Fruit fly (Drosophila melanogaster) whole organism, embryonic: ENCODE measurements around the gene mRpL46.

ENCODE experiments used
- BEAF-32 ChIP-seq: fragments of 200-800 bp; sonication (Bioruptor generic); optimal IDR thresholded peaks from 3 replicates; lab custom pipeline; 2017; ENCODE audit warnings: missing biosample characterization, missing genetic modification characterization, mild to moderate bottlenecking, moderate library complexity, missing genetic modification reagents
- Bgb ChIP-seq: fragments of 200-800 bp; sonication (Bioruptor generic); IDR thresholded peaks from 2 replicates; pipeline ENCODE4 v1.3.6; 2022; ENCODE audit warnings: missing biosample characterization, missing genetic modification characterization; ENCODE audit not compliant: partially characterized antibody
- Blimp-1 ChIP-seq: fragments of 200-800 bp; sonication (Bioruptor generic); optimal IDR thresholded peaks from 3 replicates; lab custom pipeline; 2018; ENCODE audit warnings: missing biosample characterization, missing genetic modification characterization, mild to moderate bottlenecking, moderate library complexity, missing genetic modification reagents
- CG12155 ChIP-seq: fragments of 200-800 bp; sonication (Bioruptor generic); optimal IDR thresholded peaks from 3 replicates; lab custom pipeline; 2016; ENCODE audit warnings: missing biosample characterization, missing genetic modification characterization
- CG12236 ChIP-seq: fragments of 200-800 bp; sonication (Bioruptor generic); optimal IDR thresholded peaks from 2 replicates; lab custom pipeline; 2016; ENCODE audit warnings: missing biosample characterization, missing genetic modification characterization
- CG14965 ChIP-seq: fragments of 200-800 bp; sonication (Bioruptor generic); optimal IDR thresholded peaks from 2 replicates; lab custom pipeline; 2016; ENCODE audit warnings: missing biosample characterization, missing genetic modification characterization, borderline replicate concordance
- CG18476 ChIP-seq: fragments of 200-800 bp; sonication (Bioruptor generic); optimal IDR thresholded peaks from 2 replicates; lab custom pipeline; 2016; ENCODE audit warnings: missing biosample characterization, mild to moderate bottlenecking, missing genetic modification characterization
- CG34422 ChIP-seq: fragments of 200-800 bp; sonication (Bioruptor generic); IDR thresholded peaks from 3 replicates; pipeline ENCODE4 v1.3.6; 2022; ENCODE audit warnings: missing biosample characterization, missing genetic modification characterization
- CG3838 ChIP-seq: fragments of 200-800 bp; sonication (Bioruptor generic); optimal IDR thresholded peaks from 3 replicates; lab custom pipeline; 2016; ENCODE audit warnings: missing biosample characterization, missing genetic modification characterization
- CG4854 ChIP-seq: fragments of 200-800 bp; sonication (Bioruptor generic); optimal IDR thresholded peaks from 2 replicates; lab custom pipeline; 2016; ENCODE audit warnings: missing biosample characterization, missing genetic modification characterization, inconsistent platforms
- CG6689 ChIP-seq: fragments of 200-800 bp; sonication (Bioruptor generic); IDR thresholded peaks from 2 replicates; pipeline ENCODE4 v1.3.6; 2022; ENCODE audit warnings: missing biosample characterization, missing genetic modification characterization
- CG6791 ChIP-seq: fragments of 200-800 bp; sonication (Bioruptor generic); IDR thresholded peaks from 3 replicates; pipeline ENCODE4 v1.3.6; 2022; ENCODE audit warnings: missing biosample characterization, missing genetic modification characterization; ENCODE audit not compliant: partially characterized antibody
- CG6813 ChIP-seq: fragments of 200-800 bp; sonication (Bioruptor generic); optimal IDR thresholded peaks from 2 replicates; lab custom pipeline; 2017; ENCODE audit warnings: missing biosample characterization, missing genetic modification characterization, mild to moderate bottlenecking, moderate library complexity, missing genetic modification reagents
- CG7786 ChIP-seq: fragments of 200-800 bp; sonication (Bioruptor generic); optimal IDR thresholded peaks from 2 replicates; lab custom pipeline; 2016; ENCODE audit warnings: missing biosample characterization, missing genetic modification characterization
- CG8281 ChIP-seq: fragments of 200-800 bp; sonication (Bioruptor generic); optimal IDR thresholded peaks from 2 replicates; lab custom pipeline; 2018; ENCODE audit warnings: missing biosample characterization, mild to moderate bottlenecking, missing genetic modification characterization, moderate library complexity
- CG8290 ChIP-seq, 3 experiments: fragments of 200-800 bp; sonication (Bioruptor generic); optimal IDR thresholded peaks; 2 replicates each; lab custom pipeline; 2016 to 2019; ENCODE audit warnings: missing biosample characterization in 3 of 3, missing genetic modification characterization in 3 of 3, mild to moderate bottlenecking in 2 of 3, moderate library complexity in 1 of 3
- CG8944 ChIP-seq: fragments of 200-800 bp; sonication (Bioruptor generic); optimal IDR thresholded peaks from 3 replicates; lab custom pipeline; 2016; ENCODE audit warnings: missing biosample characterization, missing genetic modification characterization
- CG9437 ChIP-seq: fragments of 200-800 bp; sonication (Bioruptor generic); optimal IDR thresholded peaks from 2 replicates; lab custom pipeline; 2018; ENCODE audit warnings: missing biosample characterization, mild to moderate bottlenecking, missing genetic modification characterization
- D19A ChIP-seq: fragments of 200-800 bp; optimal IDR thresholded peaks from 3 replicates; lab custom pipeline; 2019; ENCODE audit warnings: missing biosample characterization, mild to moderate bottlenecking, missing genetic modification characterization, moderate library complexity
- Dref ChIP-seq: fragments of 200-800 bp; sonication (Bioruptor generic); IDR thresholded peaks from 2 replicates; pipeline ENCODE4 v1.3.6; 2022; ENCODE audit warnings: missing biosample characterization, missing genetic modification characterization
- Ets97D ChIP-seq: fragments of 200-800 bp; sonication (Bioruptor generic); optimal IDR thresholded peaks from 3 replicates; lab custom pipeline; 2016; ENCODE audit warnings: missing biosample characterization, missing genetic modification characterization
- HHEX ChIP-seq: fragments of 200-800 bp; sonication (Bioruptor generic); optimal IDR thresholded peaks from 3 replicates; lab custom pipeline; 2017; ENCODE audit warnings: missing biosample characterization, mild to moderate bottlenecking, missing genetic modification characterization, missing genetic modification reagents
- Hmr ChIP-seq: fragments of 200-800 bp; sonication (Bioruptor generic); optimal IDR thresholded peaks from 3 replicates; lab custom pipeline; 2017; ENCODE audit warnings: mild to moderate bottlenecking, missing biosample characterization, missing genetic modification reagents, missing genetic modification characterization
- Nf-YB ChIP-seq: fragments of 200-800 bp; sonication (Bioruptor generic); optimal IDR thresholded peaks from 3 replicates; lab custom pipeline; 2019; ENCODE audit warnings: missing biosample characterization, mild to moderate bottlenecking, missing genetic modification characterization, moderate library complexity
- Opbp ChIP-seq: fragments of 200-800 bp; sonication (Bioruptor generic); IDR thresholded peaks from 3 replicates; pipeline ENCODE4 v1.3.6; 2022; ENCODE audit warnings: missing biosample characterization, missing genetic modification characterization; ENCODE audit not compliant: partially characterized antibody
- Optix ChIP-seq: fragments of 200-800 bp; sonication (Bioruptor generic); IDR thresholded peaks from 3 replicates; pipeline ENCODE4 v1.3.6; 2022; ENCODE audit warnings: missing biosample characterization, missing genetic modification characterization
- chm ChIP-seq: fragments of 200-800 bp; sonication (Bioruptor generic); IDR thresholded peaks from 2 replicates; pipeline ENCODE4 v1.3.6; 2022; ENCODE audit warnings: missing biosample characterization, missing genetic modification characterization
- esg ChIP-seq: fragments of 200-800 bp; sonication (Bioruptor generic); conservative IDR thresholded peaks from 2 replicates; pipeline ENCODE4 v1.3.6; 2022; ENCODE audit warnings: missing biosample characterization, missing genetic modification characterization
- exex ChIP-seq: fragments of 200-800 bp; sonication (Bioruptor generic); optimal IDR thresholded peaks from 4 replicates; lab custom pipeline; 2018; ENCODE audit warnings: missing biosample characterization, mild to moderate bottlenecking, missing genetic modification characterization, moderate library complexity
- fd96Cb ChIP-seq: fragments of 200-800 bp; sonication (Bioruptor generic); optimal IDR thresholded peaks from 2 replicates; lab custom pipeline; 2018; ENCODE audit warnings: missing biosample characterization, mild to moderate bottlenecking, missing genetic modification characterization, moderate library complexity
- fu2 ChIP-seq: fragments of 200-800 bp; sonication (Bioruptor generic); optimal IDR thresholded peaks from 2 replicates; lab custom pipeline; 2016; ENCODE audit warnings: missing biosample characterization, missing genetic modification characterization
- gsb-n ChIP-seq: fragments of 200-800 bp; sonication (Bioruptor generic); optimal IDR thresholded peaks from 3 replicates; lab custom pipeline; 2018; ENCODE audit warnings: missing biosample characterization, mild to moderate bottlenecking, missing genetic modification characterization
- hbn ChIP-seq: fragments of 200-800 bp; sonication (Bioruptor generic); IDR thresholded peaks from 2 replicates; pipeline ENCODE4 v1.3.6; 2022; ENCODE audit warnings: missing biosample characterization, missing genetic modification characterization; ENCODE audit not compliant: partially characterized antibody
- inv ChIP-seq: fragments of 200-800 bp; sonication (Bioruptor generic); IDR thresholded peaks from 2 replicates; pipeline ENCODE4 v1.3.6; 2022; ENCODE audit warnings: missing biosample characterization, missing genetic modification characterization; ENCODE audit not compliant: partially characterized antibody
- kni ChIP-seq: fragments of 200-800 bp; sonication (Bioruptor generic); optimal IDR thresholded peaks from 3 replicates; lab custom pipeline; 2017; ENCODE audit warnings: mild to moderate bottlenecking, missing biosample characterization, missing genetic modification reagents, missing genetic modification characterization
- knrl ChIP-seq: fragments of 200-800 bp; sonication (Bioruptor generic); IDR thresholded peaks from 3 replicates; pipeline ENCODE4 v1.3.6; 2022; ENCODE audit warnings: missing biosample characterization, missing genetic modification characterization; ENCODE audit not compliant: partially characterized antibody
- lilli ChIP-seq: fragments of 200-800 bp; sonication (Bioruptor generic); optimal IDR thresholded peaks from 3 replicates; lab custom pipeline; 2016; ENCODE audit warnings: missing biosample characterization, missing genetic modification characterization
- pita ChIP-seq: fragments of 200-800 bp; sonication (Bioruptor generic); optimal IDR thresholded peaks from 2 replicates; lab custom pipeline; 2017; ENCODE audit warnings: missing biosample characterization, mild to moderate bottlenecking, missing genetic modification characterization
- pros ChIP-seq: fragments of 200-800 bp; sonication (Bioruptor generic); optimal IDR thresholded peaks from 3 replicates; lab custom pipeline; 2019; ENCODE audit warnings: missing biosample characterization, mild to moderate bottlenecking, missing genetic modification characterization, moderate library complexity
- ranshi ChIP-seq: fragments of 200-800 bp; sonication (Bioruptor generic); IDR thresholded peaks from 2 replicates; pipeline ENCODE4 v1.3.6; 2022; ENCODE audit warnings: missing biosample characterization, missing genetic modification characterization
- sens-2 ChIP-seq: fragments of 200-800 bp; sonication (Bioruptor generic); IDR thresholded peaks from 2 replicates; pipeline ENCODE4 v1.3.6; 2022; ENCODE audit warnings: missing biosample characterization, missing genetic modification characterization
- sna ChIP-seq: fragments of 200-800 bp; sonication (Bioruptor generic); IDR thresholded peaks from 2 replicates; pipeline ENCODE4 v1.3.6; 2022; ENCODE audit warnings: missing biosample characterization, missing genetic modification characterization; ENCODE audit not compliant: partially characterized antibody
- sob ChIP-seq: fragments of 200-800 bp; sonication (Bioruptor generic); IDR thresholded peaks from 2 replicates; pipeline ENCODE4 v1.3.6; 2022; ENCODE audit warnings: missing biosample characterization, missing genetic modification characterization
- tin ChIP-seq: fragments of 200-800 bp; sonication (Bioruptor generic); optimal IDR thresholded peaks from 3 replicates; lab custom pipeline; 2016; ENCODE audit warnings: missing biosample characterization, missing genetic modification characterization
- unc-4 ChIP-seq: fragments of 200-800 bp; sonication (Bioruptor generic); IDR thresholded peaks from 2 replicates; pipeline ENCODE4 v1.3.6; 2022; ENCODE audit warnings: missing biosample characterization, missing genetic modification characterization; ENCODE audit not compliant: partially characterized antibody
- vvl ChIP-seq: fragments of 200-800 bp; sonication (Bioruptor generic); IDR thresholded peaks from 2 replicates; pipeline ENCODE4 v1.3.6; 2022; ENCODE audit warnings: missing biosample characterization, missing genetic modification characterization
- wdn ChIP-seq: fragments of 200-800 bp; sonication (Bioruptor generic); IDR thresholded peaks from 2 replicates; pipeline ENCODE4 v1.3.6; 2022; ENCODE audit warnings: missing biosample characterization, missing genetic modification characterization
- yki ChIP-seq: fragments of >200 bp; optimal IDR thresholded peaks from 3 replicates; lab custom pipeline; 2018
- zfh2 ChIP-seq: fragments of 200-800 bp; sonication (Bioruptor generic); optimal IDR thresholded peaks from 2 replicates; lab custom pipeline; 2016; ENCODE audit warnings: missing biosample characterization, missing genetic modification characterization

The mRpL46 gene

DNA sequence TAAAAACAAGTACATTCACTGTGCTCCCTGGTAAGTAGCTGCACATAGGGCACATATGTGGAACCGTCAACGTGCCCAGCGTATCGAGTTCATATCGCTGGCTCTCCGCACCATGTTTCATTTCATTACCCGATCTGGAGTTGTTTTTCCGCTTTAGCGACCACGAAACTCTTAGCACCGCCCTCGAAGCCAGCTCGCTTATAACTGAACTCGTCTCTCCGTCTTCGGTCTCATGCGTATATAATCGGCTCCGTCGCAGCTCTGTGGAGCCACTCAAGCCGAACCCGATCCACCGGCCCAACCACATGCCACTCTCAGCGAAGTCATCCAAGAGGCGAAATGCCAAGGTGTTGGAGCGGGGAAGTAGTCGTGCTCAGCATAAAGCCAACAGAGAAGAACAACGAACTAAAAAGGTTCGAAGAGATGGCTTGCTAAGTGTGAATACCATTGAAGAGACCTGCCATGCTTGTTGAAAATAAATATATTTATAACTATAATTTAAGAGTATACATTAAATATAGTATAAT is 21.7 kb upstream of the mRpL46 start, which contains the start of gene Cht2 (continued):
- TF ChIP-seq hbn, result no peak
- TF ChIP-seq vvl (GFP tag; lab: Robert Waterston, UW), result peak; percentile 13; the same call in 1 of the 2 replicates
- TF ChIP-seq chm, result 0 out of 2 replicates have a peak, but pooled peaks have one; percentile 12
- no peak for TF ChIP-seq CG8281 (tag; lab: Kevin White, UChicago)
- TF ChIP-seq CG34422 (GFP tag; lab: Robert Waterston, UW), result peak; percentile 51; the same call in 1 of the 3 replicates
- TF ChIP-seq CG12155, result no peak
- TF ChIP-seq wdn (GFP tag; lab: Robert Waterston, UW), result no peak
- TF ChIP-seq Nf-YB (GFP tag; lab: Kevin White, UChicago), result peak; percentile 1
- no peak for TF ChIP-seq CG6813
- peak; percentile 85 for TF ChIP-seq kni (GFP tag; lab: Kevin White, UChicago)
- TF ChIP-seq ranshi (GFP tag; lab: Robert Waterston, UW), result no peak
- 0 out of 2 replicates have a peak, but pooled peaks have one; percentile 29 for TF ChIP-seq Bgb
- TF ChIP-seq Hmr (GFP tag; lab: Kevin White, UChicago), result peak; percentile 9
- no peak for TF ChIP-seq pita
- no peak for TF ChIP-seq lilli (GFP tag; lab: Kevin White, UChicago)
- TF ChIP-seq CG18476 (GFP tag; lab: Kevin White, UChicago), result peak; percentile 34
- TF ChIP-seq Dref (GFP tag; lab: Robert Waterston, UW), result 0 out of 2 replicates have a peak, but pooled peaks have one; percentile 7
- peak; percentile 91 for TF ChIP-seq pros (GFP tag; lab: Kevin White, UChicago)
- no peak for TF ChIP-seq sens-2 (GFP tag; lab: Robert Waterston, UW)

DNA sequence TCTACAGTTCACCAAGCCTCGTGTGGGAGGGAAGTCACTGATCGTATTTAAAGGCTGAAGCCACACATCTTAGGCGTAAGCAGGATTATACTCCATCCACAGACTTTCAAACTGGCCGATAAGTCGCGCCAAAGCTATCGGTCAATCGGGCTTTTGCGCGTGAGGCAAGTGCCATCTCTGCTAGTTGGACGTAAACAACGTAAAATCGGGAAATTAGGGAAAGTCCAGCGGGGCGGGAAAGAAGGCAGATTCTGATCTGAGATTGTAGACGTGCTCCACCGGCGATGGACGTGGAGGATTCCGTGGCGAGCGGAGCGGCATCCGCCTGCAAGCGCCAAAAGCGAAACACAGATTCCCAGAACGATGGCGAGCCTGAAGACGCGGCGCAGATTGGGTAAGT is 21.1 kb upstream of the mRpL46 start, which contains the start of gene CG8001:
TSS of gene CG8001 (plus strand) at position 17 of the 400 bp plus-strand sequence.
- TF ChIP-seq CG12236 (GFP tag; lab: Kevin White, UChicago) (no peak), knrl (GFP tag; lab: Robert Waterston, UW) (peak; percentile 44; the same call in 2 of the 3 replicates), CG8944 (GFP tag; lab: Kevin White, UChicago) (no peak), tin (GFP tag; lab: Kevin White, UChicago) (no peak), CG14965 (GFP tag; lab: Kevin White, UChicago) (no peak), fu2 (GFP tag; lab: Kevin White, UChicago) (no peak), HHEX (GFP tag; lab: Kevin White, UChicago) (no peak), Ets97D (GFP tag; lab: Kevin White, UChicago) (no peak), zfh2 (no peak), CG6791 (GFP tag; lab: Robert Waterston, UW) (peak; percentile 67), D19A (tag; lab: Kevin White, UChicago) (no peak), CG7786 (GFP tag; lab: Kevin White, UChicago) (no peak), CG8290 (GFP tag; optimal IDR thresholded peaks at IDR 0.05; lab: Kevin White, UChicago) (no peak), CG8290 (tag; optimal IDR thresholded peaks at IDR 0.05; lab: Kevin White, UChicago) (no peak), CG9437 (GFP tag; lab: Kevin White, UChicago) (peak; percentile 98), sob (GFP tag; lab: Robert Waterston, UW) (peak; percentile 31; the same call in 1 of the 2 replicates), inv (peak; percentile 28; the same call in 1 of the 2 replicates), CG3838 (GFP tag; lab: Kevin White, UChicago) (no peak), yki (lab: Kevin White, UChicago) (no peak), fd96Cb (tag; lab: Kevin White, UChicago) (no peak), Opbp (peak; percentile 49; the same call in 2 of the 3 replicates), exex (no peak), gsb-n (no peak), BEAF-32 (GFP tag; lab: Kevin White, UChicago) (peak; percentile 67), Blimp-1 (GFP tag; lab: Kevin White, UChicago) (no peak), esg (GFP tag; lab: Robert Waterston, UW) (no peak), sna (GFP tag; lab: Robert Waterston, UW) (peak; percentile 41; the same call in 1 of the 2 replicates), CG4854 (GFP tag; lab: Kevin White, UChicago) (no peak), Optix (no peak), unc-4 (peak; percentile 71), CG6689 (no peak)
